Fruit fly (Drosophila melanogaster): ENCODE results near the gene CG12091.

CG12091 gene

DNA sequence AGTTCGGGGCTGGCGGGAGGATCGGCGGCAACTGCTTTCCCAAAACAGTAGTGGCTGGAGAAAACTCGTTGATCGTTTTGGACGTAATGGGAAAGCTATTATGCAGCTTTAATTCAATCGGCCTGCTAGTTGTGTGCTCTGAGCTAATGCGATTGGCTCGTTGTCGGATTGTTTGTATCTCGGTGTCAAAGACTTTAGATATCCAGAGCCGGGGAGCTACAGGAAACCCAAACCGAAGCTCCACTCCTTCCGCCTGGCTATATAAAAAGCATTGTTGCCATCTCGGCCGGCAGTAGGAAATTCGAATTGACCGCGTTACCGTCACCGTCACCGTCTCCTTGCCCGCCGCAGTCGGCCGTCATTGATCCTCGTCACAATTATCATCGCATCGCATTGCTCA lies 28.5 kb upstream of the CG12091 start, which contains the start of gene CG12003:
TSS of gene CG12003 (plus strand) at position 301 of the 400 bp plus-strand sequence.
- TF ChIP-seq ato (GFP tag; IDR thresholded peaks at IDR 0.05; ENCODE audit: partially characterized antibody) = no peak
- no peak for TF ChIP-seq ind (GFP tag; optimal IDR thresholded peaks at IDR 0.05)
- no peak for TF ChIP-seq CG17385 (GFP tag; optimal IDR thresholded peaks at IDR 0.05)
- TF ChIP-seq Dp (GFP tag; optimal IDR thresholded peaks at IDR 0.05) = no peak
- no peak for TF ChIP-seq H15 (GFP tag; IDR thresholded peaks at IDR 0.05)
- no peak for TF ChIP-seq vfl (GFP tag; optimal IDR thresholded peaks at IDR 0.05)
- TF ChIP-seq HHEX (GFP tag; optimal IDR thresholded peaks at IDR 0.05) = no peak
- TF ChIP-seq pita (GFP tag; optimal IDR thresholded peaks at IDR 0.05) = no peak
- no peak for TF ChIP-seq CG2678 (tag; optimal IDR thresholded peaks at IDR 0.05)
- TF ChIP-seq usp (GFP tag; optimal IDR thresholded peaks at IDR 0.05) = no peak
- TF ChIP-seq CG32772 (GFP tag; IDR thresholded peaks at IDR 0.05) = no peak
- no peak for TF ChIP-seq otp (GFP tag; IDR thresholded peaks at IDR 0.05)
- TF ChIP-seq Sin3A (optimal IDR thresholded peaks at IDR 0.05) = no peak
- no peak for TF ChIP-seq E2f1 (GFP tag; IDR thresholded peaks at IDR 0.05)

DNA sequence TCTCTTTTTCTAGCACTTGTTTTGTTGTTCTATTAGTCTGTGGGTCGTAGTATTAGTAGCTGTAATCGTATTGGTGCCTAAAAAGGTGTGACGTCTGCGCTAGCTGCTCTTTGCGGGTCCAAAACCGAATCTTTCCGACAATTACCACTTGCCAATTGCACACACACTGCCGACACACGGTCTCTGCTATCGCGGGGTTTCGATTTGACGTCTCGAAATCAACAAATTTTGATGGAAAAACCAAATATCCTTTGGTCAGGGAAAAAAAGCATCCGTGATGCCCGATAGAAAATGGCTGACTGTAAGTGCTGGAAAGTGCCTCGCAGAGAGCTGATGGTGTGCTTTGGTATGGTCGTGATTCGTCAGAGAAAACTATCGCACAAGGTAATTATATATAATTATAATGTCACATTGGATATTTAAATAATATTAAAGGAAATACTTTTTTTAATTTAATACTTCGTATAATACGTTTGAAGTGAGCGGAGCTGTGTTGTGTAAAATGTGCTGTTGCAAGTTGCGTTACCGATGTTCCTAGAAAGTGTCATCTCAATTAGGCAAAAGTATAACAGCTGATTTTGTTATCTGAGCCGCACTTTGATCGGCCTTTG lies 21.6 kb upstream of the CG12091 start, which contains the start of the genes Pex10 and CG12099:
TSS of gene Pex10 (plus strand) at position 51 of the 611 bp plus-strand sequence.
TSS of gene CG12099 (minus strand) at position 307 of the 611 bp plus-strand sequence.
- TF ChIP-seq danr (GFP tag; IDR thresholded peaks at IDR 0.05) (peak; percentile 86), Neu2 (GFP tag; optimal IDR thresholded peaks at IDR 0.05; ENCODE audit: borderline replicate concordance) (no peak), CG10431 (GFP tag; optimal IDR thresholded peaks at IDR 0.05) (no peak), CG4707 (GFP tag; optimal IDR thresholded peaks at IDR 0.05) (peak; percentile 45), Asciz (GFP tag; optimal IDR thresholded peaks at IDR 0.05) (no peak), CG11085 (GFP tag; IDR thresholded peaks at IDR 0.05) (peak; percentile 88), sens (GFP tag) (peak; percentile 98), CG43689 (GFP tag; IDR thresholded peaks at IDR 0.05) (peak; percentile 69; the same call in 1 of the 2 replicates), maf-S (GFP tag; optimal IDR thresholded peaks at IDR 0.05) (peak; percentile 72), fu2 (GFP tag; optimal IDR thresholded peaks at IDR 0.05) (peak; percentile 52), Side (GFP tag; optimal IDR thresholded peaks at IDR 0.05) (peak; percentile 48), CG30403 (GFP tag; optimal IDR thresholded peaks at IDR 0.05) (peak; percentile 96), wek (GFP tag; optimal IDR thresholded peaks at IDR 0.05) (no peak), CG9817 (tag; optimal IDR thresholded peaks at IDR 0.05) (peak; percentile 94), btn (GFP tag; optimal IDR thresholded peaks at IDR 0.05) (no peak), Ets97D (GFP tag; optimal IDR thresholded peaks at IDR 0.05) (peak; percentile 73), fd3F (GFP tag; optimal IDR thresholded peaks at IDR 0.05) (peak; percentile 82), CG8924 (tag; optimal IDR thresholded peaks at IDR 0.05) (peak; percentile 88), seq (GFP tag; IDR thresholded peaks at IDR 0.05) (peak; percentile 72; the same call in 1 of the 2 replicates), HmgD (GFP tag; optimal IDR thresholded peaks at IDR 0.05) (no peak), H15 (GFP tag; IDR thresholded peaks at IDR 0.05) (peak; percentile 86; the same call in 2 of the 3 replicates), Elba2 (GFP tag; optimal IDR thresholded peaks at IDR 0.05) (peak; percentile 79), Nf-YB (GFP tag; optimal IDR thresholded peaks at IDR 0.05) (peak; percentile 72), stwl (tag; optimal IDR thresholded peaks at IDR 0.05) (no peak), Oaz (GFP tag; IDR thresholded peaks at IDR 0.05) (peak; percentile 75), slbo (GFP tag; IDR thresholded peaks at IDR 0.05) (peak; percentile 97), CG11456 (GFP tag; IDR thresholded peaks at IDR 0.05) (peak; percentile 93), dpn (GFP tag; optimal IDR thresholded peaks at IDR 0.05) (peak; percentile 67 to 93), gem (tag; optimal IDR thresholded peaks at IDR 0.05) (peak; percentile 93), CG6683 (GFP tag; optimal IDR thresholded peaks at IDR 0.05) (peak; percentile 59), scrt (GFP tag; optimal IDR thresholded peaks at IDR 0.05) (no peak), CG17359 (tag; optimal IDR thresholded peaks at IDR 0.05) (peak; percentile 85), tio (GFP tag; optimal IDR thresholded peaks at IDR 0.05) (no peak), Opbp (GFP tag; IDR thresholded peaks at IDR 0.05; ENCODE audit: partially characterized antibody) (peak; percentile 85), CG1647 (GFP tag; optimal IDR thresholded peaks at IDR 0.05) (peak; percentile 79), CG32772 (GFP tag; IDR thresholded peaks at IDR 0.05) (peak; percentile 91), grn (GFP tag; optimal IDR thresholded peaks at IDR 0.05) (peak; percentile 74), Meics (GFP tag; optimal IDR thresholded peaks at IDR 0.05) (peak; percentile 84)
